Worm (Caenorhabditis elegans) whole organism, mixed stage, embryonic: ENCODE measurements around the gene cytb-5.1.

Source experiments
- M03D4.4 ChIP-seq: sonication (generic microtip); optimal IDR thresholded peaks from 2 replicates; lab custom pipeline; 2017; ENCODE audit warnings: mild to moderate bottlenecking, missing genetic modification characterization, missing compliant biosample characterization
- blmp-1 ChIP-seq: fragments of 150-350 bp; optimal IDR thresholded peaks from 2 replicates; lab custom pipeline; 2014; ENCODE audit warnings: missing biosample characterization, missing genetic modification characterization
- ceh-39 ChIP-seq: fragments of 150-350 bp; optimal IDR thresholded peaks from 2 replicates; lab custom pipeline; 2014; ENCODE audit warnings: missing biosample characterization, missing genetic modification characterization
- ceh-43 ChIP-seq: fragments of 200-800 bp; sonication (Bioruptor generic); optimal IDR thresholded peaks from 2 replicates; lab custom pipeline; 2018; ENCODE audit warnings: mild to moderate bottlenecking, missing genetic modification characterization, moderate library complexity, missing compliant biosample characterization
- ceh-83 ChIP-seq: fragments of 200-800 bp; sonication (Bioruptor generic); optimal IDR thresholded peaks from 2 replicates; lab custom pipeline; 2018; ENCODE audit warnings: mild to moderate bottlenecking, missing genetic modification characterization, missing compliant biosample characterization
- ces-1 ChIP-seq: fragments of 150-350 bp; optimal IDR thresholded peaks from 2 replicates; lab custom pipeline; 2014; ENCODE audit warnings: missing biosample characterization, missing genetic modification reagents, missing genetic modification characterization
- cnd-1 ChIP-seq: fragments of 200-800 bp; sonication (Bioruptor generic); optimal IDR thresholded peaks from 2 replicates; lab custom pipeline; 2018; ENCODE audit warnings: mild to moderate bottlenecking, missing genetic modification characterization, missing compliant biosample characterization
- drap-1 ChIP-seq: fragments of 200-800 bp; sonication (Bioruptor generic); optimal IDR thresholded peaks from 3 replicates; lab custom pipeline; 2018; ENCODE audit warnings: mild to moderate bottlenecking, missing genetic modification characterization, missing compliant biosample characterization
- elt-1 ChIP-seq: sonication (generic microtip); optimal IDR thresholded peaks from 2 replicates; lab custom pipeline; 2017; ENCODE audit warnings: missing genetic modification characterization, mild to moderate bottlenecking, missing compliant biosample characterization, antibody characterized with exemption, moderate library complexity, borderline replicate concordance; ENCODE audit not compliant: insufficient read depth
- elt-3 ChIP-seq: fragments of 150-350 bp; optimal IDR thresholded peaks from 2 replicates; lab custom pipeline; 2014; ENCODE audit warnings: missing biosample characterization, missing genetic modification characterization
- flh-1 ChIP-seq: fragments of 200-800 bp; sonication (Bioruptor generic); optimal IDR thresholded peaks from 2 replicates; lab custom pipeline; 2018; ENCODE audit warnings: mild to moderate bottlenecking, missing genetic modification characterization, moderate library complexity, missing compliant biosample characterization
- ham-2 ChIP-seq: fragments of 200-800 bp; sonication (Bioruptor generic); optimal IDR thresholded peaks from 2 replicates; lab custom pipeline; 2018; ENCODE audit warnings: mild to moderate bottlenecking, missing genetic modification characterization, missing compliant biosample characterization
- hlh-1 ChIP-seq: fragments of 150-350 bp; optimal IDR thresholded peaks from 2 replicates; lab custom pipeline; 2014; ENCODE audit warnings: missing biosample characterization, missing genetic modification reagents, missing genetic modification characterization
- lin-13 ChIP-seq: fragments of 150-350 bp; optimal IDR thresholded peaks from 2 replicates; lab custom pipeline; 2014; ENCODE audit warnings: missing biosample characterization, missing genetic modification characterization
- lin-32 ChIP-seq: fragments of 200-800 bp; sonication (Bioruptor generic); optimal IDR thresholded peaks from 2 replicates; lab custom pipeline; 2018; ENCODE audit warnings: mild to moderate bottlenecking, missing genetic modification characterization, missing compliant biosample characterization
- lsy-2 ChIP-seq: fragments of 150-350 bp; optimal IDR thresholded peaks from 2 replicates; lab custom pipeline; 2014; ENCODE audit warnings: missing biosample characterization, missing genetic modification characterization
- mab-5 ChIP-seq: fragments of 150-350 bp; optimal IDR thresholded peaks from 2 replicates; lab custom pipeline; 2014; ENCODE audit warnings: missing biosample characterization, missing genetic modification characterization
- mep-1 ChIP-seq: fragments of 150-350 bp; optimal IDR thresholded peaks from 2 replicates; lab custom pipeline; 2017; ENCODE audit warnings: missing biosample characterization, missing genetic modification reagents, missing genetic modification characterization, inconsistent platforms
- mls-2 ChIP-seq: sonication (generic microtip); optimal IDR thresholded peaks from 2 replicates; lab custom pipeline; 2016; ENCODE audit warnings: mild to moderate bottlenecking, missing genetic modification characterization, moderate library complexity, missing compliant biosample characterization
- nhr-12 ChIP-seq: fragments of 150-350 bp; optimal IDR thresholded peaks from 2 replicates; lab custom pipeline; 2014; ENCODE audit warnings: missing biosample characterization, missing genetic modification characterization
- nhr-2 ChIP-seq: fragments of 150-350 bp; optimal IDR thresholded peaks from 2 replicates; lab custom pipeline; 2014; ENCODE audit warnings: missing biosample characterization, missing genetic modification characterization
- nhr-237 ChIP-seq: fragments of 150-350 bp; optimal IDR thresholded peaks from 2 replicates; lab custom pipeline; 2014; ENCODE audit warnings: missing biosample characterization, missing genetic modification characterization
- nhr-28 ChIP-seq: fragments of 150-350 bp; optimal IDR thresholded peaks from 2 replicates; lab custom pipeline; 2014; ENCODE audit warnings: missing biosample characterization, missing genetic modification characterization
- nhr-76 ChIP-seq: sonication (generic microtip); optimal IDR thresholded peaks from 2 replicates; lab custom pipeline; 2017; ENCODE audit warnings: missing biosample characterization, missing genetic modification characterization
- pha-4 ChIP-seq: fragments of 150-350 bp; optimal IDR thresholded peaks from 2 replicates; lab custom pipeline; 2018; ENCODE audit warnings: missing biosample characterization, missing genetic modification reagents, missing genetic modification characterization
- sem-2 ChIP-seq: fragments of 200-800 bp; sonication (Bioruptor generic); optimal IDR thresholded peaks from 2 replicates; lab custom pipeline; 2018; ENCODE audit warnings: mild to moderate bottlenecking, missing genetic modification characterization, missing compliant biosample characterization
- snpc-4 ChIP-seq: fragments of 150-350 bp; optimal IDR thresholded peaks from 2 replicates; lab custom pipeline; 2014; ENCODE audit warnings: missing biosample characterization, missing genetic modification characterization
- sptf-1 ChIP-seq: sonication (generic microtip); optimal IDR thresholded peaks from 2 replicates; lab custom pipeline; 2017; ENCODE audit warnings: mild to moderate bottlenecking, missing genetic modification characterization, moderate library complexity, missing compliant biosample characterization
- tbx-8 ChIP-seq: fragments of 200-800 bp; sonication (Bioruptor generic); optimal IDR thresholded peaks from 2 replicates; lab custom pipeline; 2018; ENCODE audit warnings: mild to moderate bottlenecking, missing genetic modification characterization, moderate library complexity, missing compliant biosample characterization
- unc-120 ChIP-seq: sonication (generic microtip); optimal IDR thresholded peaks from 2 replicates; lab custom pipeline; 2017; ENCODE audit warnings: missing genetic modification characterization, missing compliant biosample characterization; ENCODE audit not compliant: poor library complexity, severe bottlenecking
- unc-39 ChIP-seq: fragments of 150-350 bp; optimal IDR thresholded peaks from 2 replicates; lab custom pipeline; 2014; ENCODE audit warnings: missing biosample characterization, missing genetic modification characterization
- unc-62 ChIP-seq: fragments of 150-350 bp; optimal IDR thresholded peaks from 2 replicates; lab custom pipeline; 2014; ENCODE audit warnings: missing biosample characterization, missing genetic modification reagents, missing genetic modification characterization
- zip-8 ChIP-seq: fragments of 150-350 bp; optimal IDR thresholded peaks from 2 replicates; lab custom pipeline; 2014; ENCODE audit warnings: missing biosample characterization, missing genetic modification characterization
- ztf-11 ChIP-seq: fragments of 150-350 bp; optimal IDR thresholded peaks from 2 replicates; lab custom pipeline; 2014; ENCODE audit warnings: missing biosample characterization, missing genetic modification characterization

Gene cytb-5.1

ce11 chrX:14001494-14001974 is at the start of gene cytb-5.1:
Gene cytb-5.1 (plus strand): TSS chrX:14001924.
- TF ChIP-seq ceh-39 (no peak), lsy-2 (tag; lab: Kevin White, UChicago) (no peak), unc-62 (no peak), elt-3 (tag; lab: Kevin White, UChicago) (no peak), ces-1 (GFP tag; lab: Kevin White, UChicago) (no peak), zip-8 (tag; lab: Kevin White, UChicago) (no peak), lin-32 (GFP tag; lab: Kevin White, UChicago) (no peak), lin-13 (tag; lab: Kevin White, UChicago) (no peak), cnd-1 (tag; lab: Kevin White, UChicago) (no peak), M03D4.4 (tag; lab: Kevin White, UChicago) (no peak), nhr-28 (tag; lab: Kevin White, UChicago) (no peak), drap-1 (GFP tag; lab: Kevin White, UChicago) (no peak), unc-120 (tag; lab: Kevin White, UChicago) (peak; percentile 15), mep-1 (tag; lab: Kevin White, UChicago) (peak; percentile 16), nhr-12 (tag; lab: Kevin White, UChicago) (no peak), sem-2 (GFP tag; lab: Kevin White, UChicago) (no peak), hlh-1 (no peak), mls-2 (tag; lab: Kevin White, UChicago) (no peak), blmp-1 (tag; lab: Kevin White, UChicago) (no peak), flh-1 (GFP tag; lab: Kevin White, UChicago) (no peak), nhr-76 (tag; lab: Kevin White, UChicago) (no peak), nhr-2 (no peak), tbx-8 (GFP tag; lab: Kevin White, UChicago) (no peak), ceh-83 (GFP tag; lab: Kevin White, UChicago) (peak; percentile 46), mab-5 (no peak), pha-4 (tag; lab: Kevin White, UChicago) (peak; percentile 44), sptf-1 (tag; lab: Kevin White, UChicago) (no peak), nhr-237 (tag; lab: Kevin White, UChicago) (no peak)
- TF ChIP-seq, all 35 proteins: peak for 4

ce11 chrX:13952347-13952746 is 49.4 kb upstream of the cytb-5.1 start:
- TF ChIP-seq mep-1 (tag; lab: Kevin White, UChicago) (no peak), pha-4 (tag; lab: Kevin White, UChicago) (no peak), nhr-237 (tag; lab: Kevin White, UChicago) (no peak), snpc-4 (tag; lab: Kevin White, UChicago) (no peak), cnd-1 (tag; lab: Kevin White, UChicago) (no peak), unc-120 (tag; lab: Kevin White, UChicago) (no peak), M03D4.4 (tag; lab: Kevin White, UChicago) (no peak)

ce11 chrX:13958451-13958850 is 43.3 kb upstream of the cytb-5.1 start:
- no peak for TF ChIP-seq nhr-237 (tag; lab: Kevin White, UChicago)
- TF ChIP-seq ceh-43 (GFP tag; lab: Kevin White, UChicago) = no peak
- TF ChIP-seq mep-1 (tag; lab: Kevin White, UChicago) = no peak

- TF ChIP-seq mls-2 (tag; lab: Kevin White, UChicago) = no peak
- no peak for TF ChIP-seq tbx-8 (GFP tag; lab: Kevin White, UChicago)
- no peak for TF ChIP-seq unc-39 (tag; lab: Kevin White, UChicago)
- TF ChIP-seq ceh-39 = no peak
- no peak for TF ChIP-seq lin-32 (GFP tag; lab: Kevin White, UChicago)
- TF ChIP-seq nhr-237 (tag; lab: Kevin White, UChicago) = no peak
- no peak for TF ChIP-seq ces-1 (GFP tag; lab: Kevin White, UChicago)
- TF ChIP-seq pha-4 (tag; lab: Kevin White, UChicago) = no peak
- TF ChIP-seq elt-3 (tag; lab: Kevin White, UChicago) = no peak
- TF ChIP-seq nhr-28 (tag; lab: Kevin White, UChicago) = no peak
- TF ChIP-seq snpc-4 (tag; lab: Kevin White, UChicago) = no peak
These were observed 42.3 kb upstream of the cytb-5.1 start for ce11 chrX:13959383-13959782.

ce11 chrX:13959849-13960248 is 41.9 kb upstream of the cytb-5.1 start, which contains the start of gene syx-2:
Gene syx-2 (plus strand): TSS chrX:13960149.
- TF ChIP-seq hlh-1 = no peak
- TF ChIP-seq cnd-1 (tag; lab: Kevin White, UChicago) = no peak
- no peak for TF ChIP-seq ztf-11 (tag; lab: Kevin White, UChicago)
- TF ChIP-seq lsy-2 (tag; lab: Kevin White, UChicago) = no peak
- TF ChIP-seq mab-5 = no peak
- no peak for TF ChIP-seq ceh-43 (GFP tag; lab: Kevin White, UChicago)
- no peak for TF ChIP-seq nhr-12 (tag; lab: Kevin White, UChicago)
- no peak for TF ChIP-seq zip-8 (tag; lab: Kevin White, UChicago)
- no peak for TF ChIP-seq nhr-2
- no peak for TF ChIP-seq nhr-237 (tag; lab: Kevin White, UChicago)
- TF ChIP-seq flh-1 (GFP tag; lab: Kevin White, UChicago) = no peak
- TF ChIP-seq nhr-76 (tag; lab: Kevin White, UChicago) = no peak
- TF ChIP-seq drap-1 (GFP tag; lab: Kevin White, UChicago) = no peak
- no peak for TF ChIP-seq elt-1 (tag; lab: Kevin White, UChicago)
- TF ChIP-seq tbx-8 (GFP tag; lab: Kevin White, UChicago) = no peak
- TF ChIP-seq unc-120 (tag; lab: Kevin White, UChicago) = no peak
- TF ChIP-seq ham-2 (GFP tag; lab: Kevin White, UChicago) = no peak
- TF ChIP-seq M03D4.4 (tag; lab: Kevin White, UChicago) = no peak
- TF ChIP-seq ceh-83 (GFP tag; lab: Kevin White, UChicago) = no peak
- no peak for TF ChIP-seq unc-62
